Worm (Caenorhabditis elegans) whole organism, L4 larva: Measurements from ENCODE around the gene egl-5.

Source experiments
- F37D6.2 ChIP-seq: sonication (generic microtip); optimal IDR thresholded peaks from 2 replicates; lab custom pipeline; 2016; ENCODE audit warnings: mild to moderate bottlenecking, missing genetic modification characterization, missing compliant biosample characterization
- F49E8.2 ChIP-seq: sonication (generic microtip); optimal IDR thresholded peaks from 2 replicates; lab custom pipeline; 2016; ENCODE audit warnings: missing compliant biosample characterization, mild to moderate bottlenecking, missing genetic modification characterization, borderline replicate concordance
- T20F7.1 ChIP-seq: fragments of 200-800 bp; sonication (Bioruptor generic); optimal IDR thresholded peaks from 2 replicates; lab custom pipeline; 2018; ENCODE audit warnings: mild to moderate bottlenecking, missing genetic modification characterization, missing compliant biosample characterization
- T26A8.4 ChIP-seq: fragments of 200-800 bp; sonication (Bioruptor generic); IDR thresholded peaks from 2 replicates; pipeline ENCODE4 v1.3.6; 2022; ENCODE audit warnings: missing genetic modification characterization, missing compliant biosample characterization
- Y105C5A.15 ChIP-seq: fragments of 200-800 bp; sonication (Bioruptor generic); IDR thresholded peaks from 2 replicates; pipeline ENCODE4 v1.3.6; 2022; ENCODE audit warnings: missing genetic modification characterization, missing compliant biosample characterization
- ZK546.5 ChIP-seq, 2 experiments: sonication (generic microtip); optimal IDR thresholded peaks; 2 replicates each; lab custom pipeline; 2017; ENCODE audit warnings: missing biosample characterization in 2 of 2, missing genetic modification characterization in 2 of 2
- arid-1 ChIP-seq: fragments of 200-800 bp; sonication (Bioruptor generic); conservative IDR thresholded peaks from 2 replicates; pipeline ENCODE4 v1.3.6; 2022; ENCODE audit warnings: missing genetic modification reagents, missing genetic modification characterization, missing compliant biosample characterization
- ceh-20 ChIP-seq: fragments of 200-800 bp; sonication (Bioruptor generic); IDR thresholded peaks from 2 replicates; pipeline ENCODE4 v1.3.6; 2022; ENCODE audit warnings: missing genetic modification reagents, missing genetic modification characterization, missing compliant biosample characterization
- ceh-32 ChIP-seq: sonication (generic microtip); optimal IDR thresholded peaks from 2 replicates; lab custom pipeline; 2016; ENCODE audit warnings: mild to moderate bottlenecking, missing genetic modification characterization, missing compliant biosample characterization; ENCODE audit not compliant: poor library complexity
- ceh-62 ChIP-seq: sonication (generic microtip); optimal IDR thresholded peaks from 2 replicates; lab custom pipeline; 2017; ENCODE audit warnings: missing biosample characterization, missing genetic modification characterization
- ces-1 ChIP-seq: fragments of 150-350 bp; sonication (generic microtip); optimal IDR thresholded peaks from 4 replicates; lab custom pipeline; 2014; ENCODE audit warnings: missing biosample characterization, missing genetic modification reagents, missing genetic modification characterization
- daf-12 ChIP-seq: fragments of 150-350 bp; optimal IDR thresholded peaks from 2 replicates; lab custom pipeline; 2014; ENCODE audit warnings: missing biosample characterization, missing genetic modification reagents, missing genetic modification characterization
- daf-16 ChIP-seq, 3 experiments: sonication (generic microtip); optimal IDR thresholded peaks; 2 replicates each; lab custom pipeline; 2016 to 2017; ENCODE audit warnings: missing genetic modification characterization in 3 of 3, missing genetic modification reagents in 3 of 3, mild to moderate bottlenecking in 2 of 3, missing compliant biosample characterization in 2 of 3, missing biosample characterization in 1 of 3, moderate library complexity in 1 of 3
- daf-19 ChIP-seq: fragments of 200-800 bp; sonication (Bioruptor generic); conservative IDR thresholded peaks from 2 replicates; pipeline ENCODE4 v1.3.6; 2022; ENCODE audit warnings: missing genetic modification characterization, missing compliant biosample characterization
- duxl-1 ChIP-seq: sonication (generic microtip); optimal IDR thresholded peaks from 2 replicates; lab custom pipeline; 2016; ENCODE audit warnings: mild to moderate bottlenecking, missing genetic modification characterization, moderate library complexity, missing compliant biosample characterization; ENCODE audit not compliant: poor library complexity
- fkh-10 ChIP-seq: fragments of 150-350 bp; optimal IDR thresholded peaks from 2 replicates; lab custom pipeline; 2014; ENCODE audit warnings: missing biosample characterization, missing genetic modification reagents, missing genetic modification characterization
- fos-1 ChIP-seq: fragments of 150-350 bp; optimal IDR thresholded peaks from 2 replicates; lab custom pipeline; 2014; ENCODE audit warnings: missing biosample characterization, missing genetic modification characterization
- gei-8 ChIP-seq: fragments of 200-800 bp; sonication (Bioruptor generic); optimal IDR thresholded peaks from 2 replicates; lab custom pipeline; 2018; ENCODE audit warnings: mild to moderate bottlenecking, missing genetic modification characterization, missing compliant biosample characterization
- hmg-1.1 ChIP-seq: fragments of 200-800 bp; sonication (Bioruptor generic); IDR thresholded peaks from 2 replicates; pipeline ENCODE4 v1.3.6; 2022; ENCODE audit warnings: missing genetic modification reagents, missing genetic modification characterization, missing compliant biosample characterization
- lin-13 ChIP-seq: fragments of 150-350 bp; optimal IDR thresholded peaks from 2 replicates; lab custom pipeline; 2014; ENCODE audit warnings: missing biosample characterization, missing genetic modification reagents, missing genetic modification characterization
- lin-38 ChIP-seq: fragments of 200-800 bp; sonication (Bioruptor generic); IDR thresholded peaks from 2 replicates; pipeline ENCODE4 v1.3.6; 2022; ENCODE audit warnings: missing genetic modification reagents, missing genetic modification characterization, missing compliant biosample characterization
- lsy-2 ChIP-seq, 2 experiments: fragments of 150-350 bp in 1 of 2; sonication (generic microtip) in 1 of 2; optimal IDR thresholded peaks; 2 replicates each; lab custom pipeline; 2014 to 2017; ENCODE audit warnings: missing biosample characterization in 2 of 2, missing genetic modification characterization in 2 of 2
- mxl-2 ChIP-seq: fragments of 200-800 bp; sonication (Bioruptor generic); conservative IDR thresholded peaks from 2 replicates; pipeline ENCODE4 v1.3.6; 2022; ENCODE audit warnings: missing genetic modification reagents, missing genetic modification characterization, missing compliant biosample characterization
- nhr-10 ChIP-seq: fragments of 150-350 bp; optimal IDR thresholded peaks from 2 replicates; lab custom pipeline; 2014; ENCODE audit warnings: missing biosample characterization, missing genetic modification characterization
- nhr-102 ChIP-seq: sonication (generic microtip); optimal IDR thresholded peaks from 2 replicates; lab custom pipeline; 2016; ENCODE audit warnings: mild to moderate bottlenecking, missing genetic modification characterization, moderate library complexity, missing compliant biosample characterization
- nhr-28 ChIP-seq: fragments of 150-350 bp; optimal IDR thresholded peaks from 2 replicates; lab custom pipeline; 2014; ENCODE audit warnings: missing biosample characterization, missing genetic modification characterization
- nhr-77 ChIP-seq: fragments of 150-350 bp; optimal IDR thresholded peaks from 2 replicates; lab custom pipeline; 2014; ENCODE audit warnings: missing biosample characterization, missing genetic modification characterization
- pha-4 ChIP-seq, 2 experiments: fragments of 150-350 bp in 1 of 2; fragments of 200-800 bp in 1 of 2; sonication (Bioruptor generic) in 1 of 2; IDR thresholded peaks in 1 of 2; optimal IDR thresholded peaks in 1 of 2; 2 replicates each; pipeline versions ENCODE4 v1.3.6 to Lab custom; 2014 to 2022; ENCODE audit warnings: missing genetic modification characterization in 2 of 2, missing genetic modification reagents in 2 of 2, missing biosample characterization in 1 of 2, missing compliant biosample characterization in 1 of 2
- set-16 ChIP-seq: fragments of 200-800 bp; sonication (Bioruptor generic); IDR thresholded peaks from 2 replicates; pipeline ENCODE4 v1.3.6; 2022; ENCODE audit warnings: missing genetic modification reagents, missing genetic modification characterization, missing compliant biosample characterization
- snpc-1.2 ChIP-seq: fragments of 200-800 bp; sonication (Bioruptor generic); IDR thresholded peaks from 2 replicates; pipeline ENCODE4 v1.3.6; 2022; ENCODE audit warnings: missing genetic modification reagents, missing genetic modification characterization, missing compliant biosample characterization
- unc-39 ChIP-seq: sonication (generic microtip); optimal IDR thresholded peaks from 2 replicates; lab custom pipeline; 2017; ENCODE audit warnings: missing biosample characterization, missing genetic modification characterization
- unc-62 ChIP-seq, 3 experiments: fragments of 150-350 bp in 1 of 3; sonication (generic microtip); optimal IDR thresholded peaks in 2 of 3; peaks in 1 of 3; 1 replicate in 1 of 3; 2 replicates in 2 of 3; lab custom pipeline; 2014 to 2017; ENCODE audit warnings: missing biosample characterization in 3 of 3, missing genetic modification characterization in 3 of 3, missing genetic modification reagents in 3 of 3, missing genotype in 1 of 3
- zfp-2 ChIP-seq: sonication (generic microtip); optimal IDR thresholded peaks from 2 replicates; lab custom pipeline; 2016; ENCODE audit warnings: mild to moderate bottlenecking, missing genetic modification characterization, missing compliant biosample characterization

egl-5 gene

DNA sequence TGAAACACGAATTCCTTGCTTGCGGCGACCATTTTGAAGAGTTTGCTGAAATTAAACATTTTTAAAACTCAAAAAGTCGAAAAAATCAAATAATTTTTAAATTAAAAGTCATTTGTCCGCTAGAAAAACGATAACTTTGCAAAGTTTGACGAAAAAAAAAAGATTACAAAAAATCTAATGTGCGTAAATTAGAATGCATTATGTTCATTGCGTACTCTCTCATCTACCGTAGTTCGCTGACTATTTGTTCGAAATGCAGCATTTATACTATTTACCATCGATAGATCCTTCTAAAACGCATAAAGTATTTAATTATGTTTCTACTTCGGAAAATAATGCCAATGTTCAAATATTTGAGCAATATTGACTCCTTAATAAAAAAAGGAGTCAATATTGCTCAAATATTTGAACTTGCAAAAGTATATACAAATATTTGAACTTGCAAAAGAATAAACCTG is 38.2 kb upstream of the egl-5 start, which contains the start of gene bath-15:
TSS of gene bath-15 (minus strand) at position 51 of the 458 bp plus-strand sequence.
- TF ChIP-seq nhr-28 (no peak), ceh-32 (tag; lab: Kevin White, UChicago) (no peak), unc-39 (tag; lab: Kevin White, UChicago) (no peak), Y105C5A.15 (GFP tag; lab: Robert Waterston, UW) (no peak), unc-62 (GFP tag; optimal IDR thresholded peaks at IDR 0.05 in 1 of 2; lab: Kevin White, UChicago) (peak in 1 of 2 experiments; percentile 77), unc-62 (tag; optimal IDR thresholded peaks at IDR 0.05; lab: Kevin White, UChicago) (no peak)

- TF ChIP-seq nhr-10 (tag; lab: Kevin White, UChicago) (no peak), lsy-2 (tag; optimal IDR thresholded peaks at IDR 0.05; lab: Kevin White, UChicago) (peak in 1 of 2 experiments; percentile 74), daf-16 (GFP tag; optimal IDR thresholded peaks at IDR 0.05; lab: Kevin White, UChicago) (peak in 1 of 2 experiments; percentile 23), daf-16 (tag; optimal IDR thresholded peaks at IDR 0.05; lab: Kevin White, UChicago) (no peak)
Observed at ce11 chrIII:7778530-7778929, 35.6 kb upstream of the egl-5 start.

- no peak for TF ChIP-seq unc-39 (tag; lab: Kevin White, UChicago)
- no peak for TF ChIP-seq hmg-1.1 (GFP tag; lab: Robert Waterston, UW)
- TF ChIP-seq gei-8 (GFP tag; lab: Kevin White, UChicago) = no peak
- no peak for TF ChIP-seq duxl-1 (tag; lab: Kevin White, UChicago)
- TF ChIP-seq arid-1 (GFP tag; lab: Robert Waterston, UW) = no peak
- TF ChIP-seq fos-1 (tag; lab: Kevin White, UChicago) = no peak
- TF ChIP-seq T20F7.1 (GFP tag; lab: Kevin White, UChicago) = no peak
- no peak for TF ChIP-seq lin-13 (GFP tag; lab: Kevin White, UChicago)
- TF ChIP-seq ZK546.5 (tag; optimal IDR thresholded peaks at IDR 0.05; lab: Kevin White, UChicago) = no peak
- no peak for TF ChIP-seq ces-1 (GFP tag; lab: Kevin White, UChicago)
- no peak for TF ChIP-seq nhr-102 (tag; lab: Kevin White, UChicago)
- TF ChIP-seq Y105C5A.15 (GFP tag; lab: Robert Waterston, UW) = no peak
- TF ChIP-seq nhr-77 (tag; lab: Kevin White, UChicago) = no peak
- no peak for TF ChIP-seq mxl-2 (GFP tag; lab: Robert Waterston, UW)
- TF ChIP-seq set-16 (GFP tag; lab: Robert Waterston, UW) = no peak
- TF ChIP-seq T26A8.4 (GFP tag; lab: Robert Waterston, UW) = no peak
- no peak for TF ChIP-seq pha-4 (GFP tag; IDR thresholded peaks at IDR 0.05; lab: Robert Waterston, UW)
- no peak for TF ChIP-seq pha-4 (tag; optimal IDR thresholded peaks at IDR 0.05; lab: Kevin White, UChicago)
- no peak for TF ChIP-seq snpc-1.2 (GFP tag; lab: Robert Waterston, UW)
Observed at ce11 chrIII:7779313-7779712, 34.9 kb upstream of the egl-5 start.

DNA sequence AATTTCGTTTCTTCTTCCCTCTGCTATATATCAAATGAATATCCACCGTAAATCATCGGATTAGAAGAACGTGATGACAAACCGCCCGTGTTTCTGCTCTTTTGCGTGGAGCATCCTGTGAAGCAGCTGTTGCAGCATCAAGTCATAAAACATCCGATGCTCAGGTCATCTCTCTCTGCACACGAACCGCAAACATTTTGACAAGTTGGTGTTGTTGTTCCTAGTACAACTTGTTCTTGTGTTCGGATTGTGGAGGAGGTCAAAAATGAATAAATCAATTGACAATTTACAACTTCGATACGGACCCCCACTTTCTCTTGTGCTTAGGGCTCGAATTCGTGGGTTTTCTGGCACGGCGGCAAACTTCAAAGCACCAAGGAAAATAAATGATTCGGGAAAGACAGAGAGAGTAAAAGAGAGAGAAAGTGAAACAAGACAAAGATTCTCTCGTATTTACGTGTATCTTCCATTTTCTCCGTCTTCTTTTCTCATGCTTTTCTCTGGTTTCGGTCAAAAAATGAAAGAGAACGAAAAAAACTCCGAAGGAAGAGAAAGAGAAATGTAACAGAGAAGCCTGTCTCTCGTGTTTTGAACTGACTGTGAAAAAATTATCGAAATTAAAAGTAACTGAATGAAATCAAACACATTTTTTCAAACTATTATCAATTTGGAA is 33.5 kb upstream of the egl-5 start:
- TF ChIP-seq fkh-10 (GFP tag; lab: Kevin White, UChicago) (no peak), zfp-2 (tag; lab: Kevin White, UChicago) (no peak), daf-19 (GFP tag; lab: Robert Waterston, UW) (no peak), F49E8.2 (tag; lab: Kevin White, UChicago) (no peak), F37D6.2 (no peak), daf-12 (tag; lab: Kevin White, UChicago) (no peak), lin-38 (GFP tag; lab: Robert Waterston, UW) (no peak), ceh-20 (GFP tag; lab: Robert Waterston, UW) (0 out of 2 replicates have a peak, but pooled peaks have one; percentile 24), lsy-2 (tag; optimal IDR thresholded peaks at IDR 0.05; lab: Kevin White, UChicago) (peak in 1 of 2 experiments; percentile 14), ceh-62 (tag; lab: Kevin White, UChicago) (no peak)
